Fruit fly (Drosophila melanogaster) whole organism, embryonic: Measurements from ENCODE around the gene CG14427.

Source experiments
- Awh ChIP-seq: fragments of 200-800 bp; sonication (Bioruptor generic); IDR thresholded peaks from 2 replicates; pipeline ENCODE4, ENCODE4 v1.3.6; 2022; ENCODE audit warnings: missing biosample characterization, missing genetic modification characterization
- B-H1 ChIP-seq: fragments of 200-800 bp; sonication (Bioruptor generic); IDR thresholded peaks from 3 replicates; pipeline ENCODE4 v1.3.6; 2022; ENCODE audit warnings: missing biosample characterization, missing genetic modification characterization
- CG10147 ChIP-seq: fragments of 200-800 bp; sonication (Bioruptor generic); optimal IDR thresholded peaks from 2 replicates; lab custom pipeline; 2019; ENCODE audit warnings: missing biosample characterization, mild to moderate bottlenecking, missing genetic modification characterization, moderate library complexity
- CG17912 ChIP-seq: fragments of 200-800 bp; sonication (Bioruptor generic); optimal IDR thresholded peaks from 2 replicates; lab custom pipeline; 2018; ENCODE audit warnings: missing biosample characterization, mild to moderate bottlenecking, missing genetic modification characterization
- CG32532 ChIP-seq: fragments of 200-800 bp; sonication (Bioruptor generic); IDR thresholded peaks from 2 replicates; pipeline ENCODE4 v1.3.6; 2022; ENCODE audit warnings: missing biosample characterization, missing genetic modification characterization
- CG8089 ChIP-seq: fragments of 200-800 bp; sonication (Bioruptor generic); optimal IDR thresholded peaks from 3 replicates; lab custom pipeline; 2016; ENCODE audit warnings: missing biosample characterization, missing genetic modification characterization
- Hmr ChIP-seq: fragments of 200-800 bp; sonication (Bioruptor generic); optimal IDR thresholded peaks from 3 replicates; lab custom pipeline; 2017; ENCODE audit warnings: mild to moderate bottlenecking, missing biosample characterization, missing genetic modification reagents, missing genetic modification characterization
- Pdp1 ChIP-seq, 2 experiments: fragments of 200-800 bp; sonication (Bioruptor generic); optimal IDR thresholded peaks; 3 replicates each; lab custom pipeline; 2016; ENCODE audit warnings: missing biosample characterization in 2 of 2, missing genetic modification characterization in 2 of 2, mild to moderate bottlenecking in 1 of 2, moderate library complexity in 1 of 2
- bigmax ChIP-seq: fragments of 200-800 bp; sonication (Bioruptor generic); optimal IDR thresholded peaks from 2 replicates; lab custom pipeline; 2018; ENCODE audit warnings: missing biosample characterization, mild to moderate bottlenecking, missing genetic modification characterization
- bsh ChIP-seq, 2 experiments: fragments of 200-800 bp; sonication (Bioruptor generic); optimal IDR thresholded peaks; 2 replicates each; lab custom pipeline; 2017 to 2018; ENCODE audit warnings: mild to moderate bottlenecking in 2 of 2, missing biosample characterization in 2 of 2, missing genetic modification characterization in 2 of 2, moderate library complexity in 1 of 2
- dm ChIP-seq: fragments of 200-800 bp; sonication (Bioruptor generic); optimal IDR thresholded peaks from 3 replicates; lab custom pipeline; 2016; ENCODE audit warnings: missing biosample characterization, missing genetic modification characterization
- hth ChIP-seq: fragments of >200 bp; optimal IDR thresholded peaks from 2 replicates; lab custom pipeline; 2017; ENCODE audit warnings: inconsistent platforms
- psq ChIP-seq: fragments of 200-800 bp; sonication (Bioruptor generic); optimal IDR thresholded peaks from 2 replicates; lab custom pipeline; 2017; ENCODE audit warnings: missing biosample characterization, missing genetic modification characterization
- stc ChIP-seq: fragments of 200-800 bp; sonication (Bioruptor generic); IDR thresholded peaks from 2 replicates; pipeline ENCODE4 v1.3.6; 2022; ENCODE audit warnings: missing biosample characterization, missing genetic modification characterization

DNA sequence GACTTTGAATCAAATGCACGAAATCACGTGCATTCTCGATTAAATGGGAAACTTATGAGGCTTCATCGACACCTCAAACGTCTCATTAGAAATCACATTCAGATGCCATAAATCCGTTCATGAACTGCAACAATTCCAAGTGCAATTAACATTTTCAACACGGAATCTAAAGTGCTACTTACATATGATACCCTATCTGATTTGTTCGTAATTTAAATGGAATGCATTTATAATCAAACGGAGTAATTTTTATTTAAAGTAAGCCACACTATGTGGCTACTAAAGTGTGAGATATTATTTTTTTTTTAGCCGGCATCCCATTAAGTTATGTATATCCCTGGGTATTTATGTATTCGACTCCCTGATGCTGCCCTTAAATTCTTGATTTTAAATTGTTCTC is 32.7 kb upstream of the CG14427 start:
- TF ChIP-seq CG8089 (GFP tag; lab: Kevin White, UChicago) (no peak), dm (no peak), bsh (GFP tag; optimal IDR thresholded peaks at IDR 0.05; lab: Kevin White, UChicago) (no peak), hth (lab: Kevin White, UChicago) (no peak), bigmax (GFP tag; lab: Kevin White, UChicago) (no peak), Pdp1 (GFP tag; optimal IDR thresholded peaks at IDR 0.05; lab: Kevin White, UChicago) (no peak), stc (GFP tag; lab: Robert Waterston, UW) (no peak), B-H1 (GFP tag; lab: Robert Waterston, UW) (no peak), CG17912 (GFP tag; lab: Kevin White, UChicago) (no peak), Awh (GFP tag; lab: Robert Waterston, UW) (no peak), CG32532 (GFP tag; lab: Robert Waterston, UW) (no peak), CG10147 (no peak), Hmr (GFP tag; lab: Kevin White, UChicago) (no peak), psq (no peak)
